Worm (Caenorhabditis elegans): ENCODE measurements around the gene F31E8.4.
A peak's percentile ranks its signal among the peaks of the same experiment; 100 is the strongest.
"Not testable (repeated sequence)": the region's sequence is repeated elsewhere in the genome, so short reads cannot be mapped to it uniquely, and the experiment has no call there.

Gene F31E8.4

ce11 chrII:6781231-6781630 lies 18.7 kb downstream of the F31E8.4 start:
- no peak for TF ChIP-seq ceh-13 (GFP tag; optimal IDR thresholded peaks at IDR 0.05)
- no peak for TF ChIP-seq hnd-1 (tag; optimal IDR thresholded peaks at IDR 0.05)
- TF ChIP-seq pes-1 (GFP tag; IDR thresholded peaks at IDR 0.05): no peak
- TF ChIP-seq tbx-37 (GFP tag; conservative IDR thresholded peaks at IDR 0.05): no peak
- no peak for TF ChIP-seq flt-1 (GFP tag; IDR thresholded peaks at IDR 0.05)
- TF ChIP-seq B0310.2 (tag; optimal IDR thresholded peaks at IDR 0.05): no peak
- no peak for TF ChIP-seq tra-4 (tag; optimal IDR thresholded peaks at IDR 0.05)
- no peak for TF ChIP-seq aly-1 (tag; optimal IDR thresholded peaks at IDR 0.05)
- TF ChIP-seq tbx-11 (GFP tag; IDR thresholded peaks at IDR 0.05): no peak
- no peak for TF ChIP-seq F13C5.2 (tag; optimal IDR thresholded peaks at IDR 0.05)
- no peak for TF ChIP-seq scrt-1 (GFP tag; IDR thresholded peaks at IDR 0.05)
- no peak for TF ChIP-seq sea-1 (GFP tag; conservative IDR thresholded peaks at IDR 0.05)
- TF ChIP-seq hmg-4 (GFP tag; optimal IDR thresholded peaks at IDR 0.05): no peak

ce11 chrII:6779104-6779503 lies 20.9 kb downstream of the F31E8.4 start, which contains the start of gene T13C2.7:
Gene T13C2.7 (plus strand): TSS chrII:6779404.
- TF ChIP-seq scrt-1 (GFP tag; IDR thresholded peaks at IDR 0.05): no peak

ce11 chrII:6776418-6777034 lies 23.4 kb downstream of the F31E8.4 start, which contains the start of gene ssup-72:
Gene ssup-72 (plus strand): TSS chrII:6776598.
- TF ChIP-seq ceh-13 (GFP tag; optimal IDR thresholded peaks at IDR 0.05) (no peak), tbx-37 (GFP tag; conservative IDR thresholded peaks at IDR 0.05) (peak; percentile 75), hmg-4 (GFP tag; optimal IDR thresholded peaks at IDR 0.05) (peak; percentile 35)

ce11 chrII:6775076-6775475 lies 24.9 kb downstream of the F31E8.4 start, which contains the start of gene agr-1:
Gene agr-1 (minus strand): TSS chrII:6775176.
- TF ChIP-seq ets-7 (tag; optimal IDR thresholded peaks at IDR 0.05); hmg-4 (GFP tag; optimal IDR thresholded peaks at IDR 0.05); hmbx-1 (tag; optimal IDR thresholded peaks at IDR 0.05): not testable (repeated sequence)

ce11 chrII:6772482-6772881 lies 27.5 kb downstream of the F31E8.4 start:
- TF ChIP-seq tbx-37 (GFP tag; conservative IDR thresholded peaks at IDR 0.05) (no peak), flt-1 (GFP tag; IDR thresholded peaks at IDR 0.05) (no peak), ets-7 (tag; optimal IDR thresholded peaks at IDR 0.05) (no peak), scrt-1 (GFP tag; IDR thresholded peaks at IDR 0.05) (no peak), tra-4 (tag; optimal IDR thresholded peaks at IDR 0.05) (no peak), F13C5.2 (tag; optimal IDR thresholded peaks at IDR 0.05) (no peak), B0310.2 (tag; optimal IDR thresholded peaks at IDR 0.05) (no peak), ceh-13 (GFP tag; optimal IDR thresholded peaks at IDR 0.05) (no peak), aly-1 (tag; optimal IDR thresholded peaks at IDR 0.05) (no peak), sea-1 (GFP tag; conservative IDR thresholded peaks at IDR 0.05) (no peak), tbx-11 (GFP tag; IDR thresholded peaks at IDR 0.05) (no peak), hmbx-1 (tag; optimal IDR thresholded peaks at IDR 0.05) (no peak), hnd-1 (tag; optimal IDR thresholded peaks at IDR 0.05) (no peak), ama-1 (optimal IDR thresholded peaks at IDR 0.05) (no peak), hmg-4 (GFP tag; optimal IDR thresholded peaks at IDR 0.05) (no peak), pes-1 (GFP tag; IDR thresholded peaks at IDR 0.05) (no peak)

ce11 chrII:6770030-6770429 lies 29.9 kb downstream of the F31E8.4 start:
- TF ChIP-seq pes-1 (GFP tag; IDR thresholded peaks at IDR 0.05) (no peak), ama-1 (optimal IDR thresholded peaks at IDR 0.05) (no peak), B0310.2 (tag; optimal IDR thresholded peaks at IDR 0.05) (no peak), hmg-4 (GFP tag; optimal IDR thresholded peaks at IDR 0.05) (no peak), scrt-1 (GFP tag; IDR thresholded peaks at IDR 0.05) (0 out of 2 replicates have a peak, but pooled peaks have one; percentile 40), ceh-36 (tag; optimal IDR thresholded peaks at IDR 0.05) (no peak), ceh-13 (GFP tag; optimal IDR thresholded peaks at IDR 0.05) (no peak), hmbx-1 (tag; optimal IDR thresholded peaks at IDR 0.05) (no peak)

- no peak for TF ChIP-seq ceh-36 (tag; optimal IDR thresholded peaks at IDR 0.05)
- no peak for TF ChIP-seq ceh-13 (GFP tag; optimal IDR thresholded peaks at IDR 0.05)
Observed at ce11 chrII:6768014-6768413, 31.9 kb downstream of the F31E8.4 start, which contains the start of gene F41G3.18. Gene F41G3.18 (plus strand): TSS chrII:6768314.

- TF ChIP-seq ama-1 (optimal IDR thresholded peaks at IDR 0.05) (no peak), ceh-13 (GFP tag; optimal IDR thresholded peaks at IDR 0.05) (no peak), ets-7 (tag; optimal IDR thresholded peaks at IDR 0.05) (no peak), F13C5.2 (tag; optimal IDR thresholded peaks at IDR 0.05) (no peak)
Observed at ce11 chrII:6764734-6765133, 35.2 kb downstream of the F31E8.4 start, which contains the start of gene nlp-50. Gene nlp-50 (plus strand): TSS chrII:6765034.

- no peak for TF ChIP-seq F13C5.2 (tag; optimal IDR thresholded peaks at IDR 0.05)
- TF ChIP-seq pes-1 (GFP tag; IDR thresholded peaks at IDR 0.05): no peak
- no peak for TF ChIP-seq tbx-11 (GFP tag; IDR thresholded peaks at IDR 0.05)
- TF ChIP-seq hmg-4 (GFP tag; optimal IDR thresholded peaks at IDR 0.05): no peak
- no peak for TF ChIP-seq tbx-37 (GFP tag; conservative IDR thresholded peaks at IDR 0.05)
- no peak for TF ChIP-seq aly-1 (tag; optimal IDR thresholded peaks at IDR 0.05)
- TF ChIP-seq B0310.2 (tag; optimal IDR thresholded peaks at IDR 0.05): no peak
- TF ChIP-seq tra-4 (tag; optimal IDR thresholded peaks at IDR 0.05): no peak
- no peak for TF ChIP-seq scrt-1 (GFP tag; IDR thresholded peaks at IDR 0.05)
- no peak for TF ChIP-seq ceh-36 (tag; optimal IDR thresholded peaks at IDR 0.05)
- no peak for TF ChIP-seq hnd-1 (tag; optimal IDR thresholded peaks at IDR 0.05)
- no peak for TF ChIP-seq ama-1 (optimal IDR thresholded peaks at IDR 0.05)
Observed at ce11 chrII:6756232-6756631, 43.7 kb downstream of the F31E8.4 start, which contains the start of gene F41G3.3. Gene F41G3.3 (plus strand): TSS chrII:6756532.
